Worm (Caenorhabditis elegans): ENCODE data around the gene C13C4.8.
"Not testable (repeated sequence)": the region's sequence is repeated elsewhere in the genome, so short reads cannot be mapped to it uniquely, and the experiment has no call there.

Gene C13C4.8

ce11 chrV:12106841-12107240 is 11.0 kb upstream of the C13C4.8 start, which contains the start of gene nhr-136:
Gene nhr-136, plus strand, starts transcription at chrV:12107141.
- no peak for TF ChIP-seq ref-1 (GFP tag; conservative IDR thresholded peaks at IDR 0.05)
- TF ChIP-seq T22C8.4 (GFP tag; IDR thresholded peaks at IDR 0.05) = no peak
- TF ChIP-seq tab-1 (GFP tag; IDR thresholded peaks at IDR 0.05) = no peak
- no peak for TF ChIP-seq klf-2 (GFP tag; conservative IDR thresholded peaks at IDR 0.05)
- no peak for TF ChIP-seq ztf-23 (GFP tag; IDR thresholded peaks at IDR 0.05)
- no peak for TF ChIP-seq ztf-29 (GFP tag; IDR thresholded peaks at IDR 0.05)
- TF ChIP-seq flt-1 (GFP tag; IDR thresholded peaks at IDR 0.05) = no peak
- TF ChIP-seq cog-1 (tag; optimal IDR thresholded peaks at IDR 0.05) = no peak
- TF ChIP-seq med-1 (GFP tag; optimal IDR thresholded peaks at IDR 0.05; ENCODE audit: insufficient read depth) = no peak

- TF ChIP-seq ref-1 (GFP tag; conservative IDR thresholded peaks at IDR 0.05) = no peak
- no peak for TF ChIP-seq klf-2 (GFP tag; conservative IDR thresholded peaks at IDR 0.05)
- TF ChIP-seq cog-1 (tag; optimal IDR thresholded peaks at IDR 0.05) = no peak
- TF ChIP-seq T22C8.4 (GFP tag; IDR thresholded peaks at IDR 0.05) = no peak
- no peak for TF ChIP-seq ztf-23 (GFP tag; IDR thresholded peaks at IDR 0.05)
- TF ChIP-seq ztf-29 (GFP tag; IDR thresholded peaks at IDR 0.05) = no peak
- no peak for TF ChIP-seq tab-1 (GFP tag; IDR thresholded peaks at IDR 0.05)
- no peak for TF ChIP-seq flt-1 (GFP tag; IDR thresholded peaks at IDR 0.05)
Measured at ce11 chrV:12111452-12111851, 6.4 kb upstream of the C13C4.8 start, which contains the start of gene lhpp-1. Gene lhpp-1, minus strand, starts transcription at chrV:12111805.

- TF ChIP-seq ref-1 (GFP tag; conservative IDR thresholded peaks at IDR 0.05) = no peak
Measured at ce11 chrV:12113726-12114125, 4.1 kb upstream of the C13C4.8 start.

- TF ChIP-seq T22C8.4 (GFP tag; IDR thresholded peaks at IDR 0.05) (no peak), klf-2 (GFP tag; conservative IDR thresholded peaks at IDR 0.05) (no peak), flt-1 (GFP tag; IDR thresholded peaks at IDR 0.05) (no peak), ref-1 (GFP tag; conservative IDR thresholded peaks at IDR 0.05) (no peak), med-1 (GFP tag; optimal IDR thresholded peaks at IDR 0.05; ENCODE audit: insufficient read depth) (no peak), cog-1 (tag; optimal IDR thresholded peaks at IDR 0.05) (no peak)
Measured at ce11 chrV:12114693-12115092, 3.1 kb upstream of the C13C4.8 start, which contains the start of gene spin-1. Gene spin-1, plus strand, starts transcription at chrV:12114993.

ce11 chrV:12115150-12115549 is 2.7 kb upstream of the C13C4.8 start:
- TF ChIP-seq ztf-29 (GFP tag; IDR thresholded peaks at IDR 0.05) = no peak
- no peak for TF ChIP-seq ref-1 (GFP tag; conservative IDR thresholded peaks at IDR 0.05)
- TF ChIP-seq klf-2 (GFP tag; conservative IDR thresholded peaks at IDR 0.05) = no peak
- no peak for TF ChIP-seq flt-1 (GFP tag; IDR thresholded peaks at IDR 0.05)
- TF ChIP-seq T22C8.4 (GFP tag; IDR thresholded peaks at IDR 0.05) = no peak
- no peak for TF ChIP-seq tab-1 (GFP tag; IDR thresholded peaks at IDR 0.05)
- TF ChIP-seq cog-1 (tag; optimal IDR thresholded peaks at IDR 0.05) = no peak
- TF ChIP-seq ztf-23 (GFP tag; IDR thresholded peaks at IDR 0.05) = no peak
- no peak for TF ChIP-seq med-1 (GFP tag; optimal IDR thresholded peaks at IDR 0.05; ENCODE audit: insufficient read depth)

- TF ChIP-seq ref-1 (GFP tag; conservative IDR thresholded peaks at IDR 0.05) = no peak
- no peak for TF ChIP-seq T22C8.4 (GFP tag; IDR thresholded peaks at IDR 0.05)
- no peak for TF ChIP-seq cog-1 (tag; optimal IDR thresholded peaks at IDR 0.05)
- no peak for TF ChIP-seq ztf-23 (GFP tag; IDR thresholded peaks at IDR 0.05)
- no peak for TF ChIP-seq flt-1 (GFP tag; IDR thresholded peaks at IDR 0.05)
- TF ChIP-seq med-1 (GFP tag; optimal IDR thresholded peaks at IDR 0.05; ENCODE audit: insufficient read depth) = no peak
- no peak for TF ChIP-seq klf-2 (GFP tag; conservative IDR thresholded peaks at IDR 0.05)
- no peak for TF ChIP-seq tab-1 (GFP tag; IDR thresholded peaks at IDR 0.05)
- no peak for TF ChIP-seq ztf-29 (GFP tag; IDR thresholded peaks at IDR 0.05)
Measured at ce11 chrV:12120381-12120780, 2.6 kb downstream of the C13C4.8 start, which contains the start of gene C13C4.7. Gene C13C4.7, minus strand, starts transcription at chrV:12120481.

- no peak for TF ChIP-seq ztf-29 (GFP tag; IDR thresholded peaks at IDR 0.05)
- no peak for TF ChIP-seq cog-1 (tag; optimal IDR thresholded peaks at IDR 0.05)
- no peak for TF ChIP-seq ztf-23 (GFP tag; IDR thresholded peaks at IDR 0.05)
- TF ChIP-seq T22C8.4 (GFP tag; IDR thresholded peaks at IDR 0.05) = no peak
- no peak for TF ChIP-seq med-1 (GFP tag; optimal IDR thresholded peaks at IDR 0.05; ENCODE audit: insufficient read depth)
- TF ChIP-seq ref-1 (GFP tag; conservative IDR thresholded peaks at IDR 0.05) = no peak
- TF ChIP-seq tab-1 (GFP tag; IDR thresholded peaks at IDR 0.05) = no peak
- TF ChIP-seq klf-2 (GFP tag; conservative IDR thresholded peaks at IDR 0.05) = no peak
- no peak for TF ChIP-seq flt-1 (GFP tag; IDR thresholded peaks at IDR 0.05)
Measured at ce11 chrV:12121274-12121673, 3.5 kb downstream of the C13C4.8 start, which contains the start of gene C13C4.6. Gene C13C4.6, plus strand, starts transcription at chrV:12121574.

- not testable (repeated sequence) for TF ChIP-seq ztf-23 (GFP tag; IDR thresholded peaks at IDR 0.05); ref-1 (GFP tag; conservative IDR thresholded peaks at IDR 0.05); flt-1 (GFP tag; IDR thresholded peaks at IDR 0.05)
Measured at ce11 chrV:12130688-12131087, 12.9 kb downstream of the C13C4.8 start, which contains the start of gene C27A7.6. Gene C27A7.6, minus strand, starts transcription at chrV:12130788.

ce11 chrV:12131157-12131556 is 13.4 kb downstream of the C13C4.8 start, which contains the start of gene enpp-1:
Gene enpp-1, plus strand, starts transcription at chrV:12131457.
- TF ChIP-seq ztf-29 (GFP tag; IDR thresholded peaks at IDR 0.05); klf-2 (GFP tag; conservative IDR thresholded peaks at IDR 0.05); tab-1 (GFP tag; IDR thresholded peaks at IDR 0.05): not testable (repeated sequence)

ce11 chrV:12137942-12138341 is 20.1 kb downstream of the C13C4.8 start:
- TF ChIP-seq cog-1 (tag; optimal IDR thresholded peaks at IDR 0.05) (no peak), ref-1 (GFP tag; conservative IDR thresholded peaks at IDR 0.05) (no peak), tab-1 (GFP tag; IDR thresholded peaks at IDR 0.05) (no peak), flt-1 (GFP tag; IDR thresholded peaks at IDR 0.05) (no peak), ztf-23 (GFP tag; IDR thresholded peaks at IDR 0.05) (no peak), ztf-29 (GFP tag; IDR thresholded peaks at IDR 0.05) (no peak), klf-2 (GFP tag; conservative IDR thresholded peaks at IDR 0.05) (no peak), med-1 (GFP tag; optimal IDR thresholded peaks at IDR 0.05; ENCODE audit: insufficient read depth) (no peak), T22C8.4 (GFP tag; IDR thresholded peaks at IDR 0.05) (no peak)
